Worm (Caenorhabditis elegans): ENCODE measurements around the gene uaf-2.

- TF ChIP-seq nhr-90 (tag; optimal IDR thresholded peaks at IDR 0.05; ENCODE audit: poor library complexity) (no peak), tbx-2 (tag; optimal IDR thresholded peaks at IDR 0.05) (no peak), ceh-63 (GFP tag; optimal IDR thresholded peaks at IDR 0.05) (no peak), ama-1 (optimal IDR thresholded peaks at IDR 0.05) (no peak), unc-30 (tag; optimal IDR thresholded peaks at IDR 0.05) (no peak), nhr-237 (tag; optimal IDR thresholded peaks at IDR 0.05) (no peak), zag-1 (tag; optimal IDR thresholded peaks at IDR 0.05) (no peak), hlh-4 (tag; optimal IDR thresholded peaks at IDR 0.05) (no peak), fos-1 (tag; optimal IDR thresholded peaks at IDR 0.05) (no peak)
Observed at ce11 chrIV:17118987-17119732, 593 bp upstream of the uaf-2 start, which contains the start of gene itsn-1.

Data from whole organism, L1 larva.